Fruit fly (Drosophila melanogaster) whole organism, embryonic: Measurements from ENCODE around the gene Sbf.
A peak's percentile ranks its signal among the peaks of the same experiment; 100 is the strongest.

Experiments
- Awh ChIP-seq: fragments of 200-800 bp; sonication (Bioruptor generic); IDR thresholded peaks from 2 replicates; pipeline ENCODE4, ENCODE4 v1.3.6; 2022; ENCODE audit warnings: missing biosample characterization, missing genetic modification characterization
- CG10267 ChIP-seq: fragments of 200-800 bp; sonication (Bioruptor generic); optimal IDR thresholded peaks from 2 replicates; lab custom pipeline; 2018; ENCODE audit warnings: missing biosample characterization, mild to moderate bottlenecking, missing genetic modification characterization, moderate library complexity
- CG10462 ChIP-seq: fragments of 200-800 bp; sonication (Bioruptor generic); optimal IDR thresholded peaks from 2 replicates; lab custom pipeline; 2016; ENCODE audit warnings: missing biosample characterization, missing genetic modification characterization
- CG11456 ChIP-seq: fragments of 200-800 bp; sonication (Bioruptor generic); IDR thresholded peaks from 3 replicates; pipeline ENCODE4 v1.3.6; 2022; ENCODE audit warnings: missing biosample characterization, missing genetic modification characterization
- CG12071 ChIP-seq: fragments of 200-800 bp; sonication (Bioruptor generic); optimal IDR thresholded peaks from 3 replicates; lab custom pipeline; 2018; ENCODE audit warnings: missing biosample characterization, mild to moderate bottlenecking, missing genetic modification characterization
- CG12104 ChIP-seq: fragments of 200-800 bp; sonication (Bioruptor generic); optimal IDR thresholded peaks from 3 replicates; lab custom pipeline; 2016; ENCODE audit warnings: missing biosample characterization, missing genetic modification characterization
- CG12155 ChIP-seq: fragments of 200-800 bp; sonication (Bioruptor generic); optimal IDR thresholded peaks from 3 replicates; lab custom pipeline; 2016; ENCODE audit warnings: missing biosample characterization, missing genetic modification characterization
- CG14710 ChIP-seq: fragments of 200-800 bp; sonication (Bioruptor generic); optimal IDR thresholded peaks from 3 replicates; lab custom pipeline; 2019; ENCODE audit warnings: missing biosample characterization, mild to moderate bottlenecking, missing genetic modification characterization, moderate library complexity
- CG1647 ChIP-seq: fragments of 200-800 bp; sonication (Bioruptor generic); optimal IDR thresholded peaks from 3 replicates; lab custom pipeline; 2016; ENCODE audit warnings: missing biosample characterization, missing genetic modification characterization
- CG16863 ChIP-seq: fragments of 200-800 bp; sonication (Bioruptor generic); optimal IDR thresholded peaks from 3 replicates; lab custom pipeline; 2016; ENCODE audit warnings: missing biosample characterization, missing genetic modification characterization
- CG17361 ChIP-seq: fragments of 200-800 bp; sonication (Bioruptor generic); IDR thresholded peaks from 3 replicates; pipeline ENCODE4 v1.3.6; 2022; ENCODE audit warnings: missing biosample characterization, missing genetic modification characterization
- CG3065 ChIP-seq: fragments of 200-800 bp; sonication (Bioruptor generic); optimal IDR thresholded peaks from 2 replicates; lab custom pipeline; 2016; ENCODE audit warnings: missing biosample characterization, missing genetic modification characterization
- CG34224 ChIP-seq: fragments of 200-800 bp; sonication (Bioruptor generic); IDR thresholded peaks from 3 replicates; pipeline ENCODE4 v1.3.6; 2022; ENCODE audit warnings: missing biosample characterization, missing genetic modification characterization; ENCODE audit not compliant: partially characterized antibody
- CG3995 ChIP-seq: fragments of 200-800 bp; sonication (Bioruptor generic); optimal IDR thresholded peaks from 3 replicates; lab custom pipeline; 2016; ENCODE audit warnings: missing biosample characterization, missing genetic modification characterization
- CG42726 ChIP-seq: fragments of 200-800 bp; sonication (Bioruptor generic); IDR thresholded peaks from 2 replicates; pipeline ENCODE4 v1.3.6; 2022; ENCODE audit warnings: missing biosample characterization, missing genetic modification characterization; ENCODE audit not compliant: partially characterized antibody
- CG4617 ChIP-seq: fragments of 200-800 bp; sonication (Bioruptor generic); optimal IDR thresholded peaks from 3 replicates; lab custom pipeline; 2016; ENCODE audit warnings: missing biosample characterization, missing genetic modification characterization, borderline replicate concordance
- CG4854 ChIP-seq: fragments of 200-800 bp; sonication (Bioruptor generic); optimal IDR thresholded peaks from 2 replicates; lab custom pipeline; 2016; ENCODE audit warnings: missing biosample characterization, missing genetic modification characterization, inconsistent platforms
- CG5245 ChIP-seq: fragments of 200-800 bp; sonication (Bioruptor generic); optimal IDR thresholded peaks from 3 replicates; lab custom pipeline; 2016; ENCODE audit warnings: missing biosample characterization, missing genetic modification characterization
- CG6254 ChIP-seq: fragments of 200-800 bp; sonication (Bioruptor generic); optimal IDR thresholded peaks from 3 replicates; lab custom pipeline; 2017; ENCODE audit warnings: mild to moderate bottlenecking, missing biosample characterization, missing genetic modification reagents, missing genetic modification characterization
- CG8765 ChIP-seq: fragments of 200-800 bp; sonication (Bioruptor generic); IDR thresholded peaks from 2 replicates; pipeline ENCODE4 v1.3.6; 2022; ENCODE audit warnings: missing biosample characterization, missing genetic modification characterization
- CG9609 ChIP-seq: fragments of 200-800 bp; sonication (Bioruptor generic); optimal IDR thresholded peaks from 3 replicates; lab custom pipeline; 2016; ENCODE audit warnings: missing biosample characterization, missing genetic modification characterization
- Chrac-16 ChIP-seq: fragments of 200-800 bp; sonication (Bioruptor generic); optimal IDR thresholded peaks from 3 replicates; lab custom pipeline; 2016; ENCODE audit warnings: missing biosample characterization, missing genetic modification characterization
- D19A ChIP-seq: fragments of 200-800 bp; optimal IDR thresholded peaks from 3 replicates; lab custom pipeline; 2019; ENCODE audit warnings: missing biosample characterization, mild to moderate bottlenecking, missing genetic modification characterization, moderate library complexity
- Doc3 ChIP-seq: fragments of 200-800 bp; sonication (Bioruptor generic); IDR thresholded peaks from 3 replicates; pipeline ENCODE4 v1.3.6; 2022; ENCODE audit warnings: missing biosample characterization, missing genetic modification characterization; ENCODE audit not compliant: partially characterized antibody
- MTF-1 ChIP-seq: fragments of 200-800 bp; sonication (Bioruptor generic); optimal IDR thresholded peaks from 2 replicates; lab custom pipeline; 2018; ENCODE audit warnings: missing biosample characterization, mild to moderate bottlenecking, missing genetic modification characterization, borderline replicate concordance
- Max ChIP-seq: fragments of 200-800 bp; sonication (Bioruptor generic); optimal IDR thresholded peaks from 2 replicates; lab custom pipeline; 2016; ENCODE audit warnings: missing biosample characterization, mild to moderate bottlenecking, missing genetic modification characterization
- Optix ChIP-seq: fragments of 200-800 bp; sonication (Bioruptor generic); IDR thresholded peaks from 3 replicates; pipeline ENCODE4 v1.3.6; 2022; ENCODE audit warnings: missing biosample characterization, missing genetic modification characterization
- Poxn ChIP-seq: fragments of 200-800 bp; sonication (Bioruptor generic); IDR thresholded peaks from 2 replicates; pipeline ENCODE4 v1.3.6; 2022; ENCODE audit warnings: missing biosample characterization, missing genetic modification characterization
- Xbp1 ChIP-seq: fragments of 200-800 bp; sonication (Bioruptor generic); optimal IDR thresholded peaks from 3 replicates; lab custom pipeline; 2016; ENCODE audit warnings: missing biosample characterization, mild to moderate bottlenecking, missing genetic modification characterization
- ash1 ChIP-seq: fragments of 200-800 bp; sonication (Bioruptor generic); optimal IDR thresholded peaks from 2 replicates; lab custom pipeline; 2018; ENCODE audit warnings: missing biosample characterization, mild to moderate bottlenecking, missing genetic modification characterization
- br ChIP-seq: fragments of >200 bp; optimal IDR thresholded peaks from 2 replicates; lab custom pipeline; 2017
- cas ChIP-seq: fragments of 200-800 bp; sonication (Bioruptor generic); IDR thresholded peaks from 2 replicates; pipeline ENCODE4 v1.3.6; 2022; ENCODE audit warnings: missing biosample characterization, missing genetic modification characterization
- cato ChIP-seq: fragments of 200-800 bp; sonication (Bioruptor generic); optimal IDR thresholded peaks from 2 replicates; lab custom pipeline; 2016; ENCODE audit warnings: missing biosample characterization, missing genetic modification characterization, borderline replicate concordance
- dimm ChIP-seq: fragments of 200-800 bp; sonication (Bioruptor generic); IDR thresholded peaks from 2 replicates; pipeline ENCODE4 v1.3.6; 2022; ENCODE audit warnings: missing biosample characterization, missing genetic modification characterization
- fd3F ChIP-seq: fragments of 200-800 bp; sonication (Bioruptor generic); optimal IDR thresholded peaks from 2 replicates; lab custom pipeline; 2018; ENCODE audit warnings: missing biosample characterization, mild to moderate bottlenecking, missing genetic modification characterization, moderate library complexity
- gce ChIP-seq: fragments of 200-800 bp; sonication (Bioruptor generic); IDR thresholded peaks from 3 replicates; pipeline ENCODE4 v1.3.6; 2022; ENCODE audit warnings: missing biosample characterization, missing genetic modification characterization
- grn ChIP-seq: fragments of 200-800 bp; sonication (Bioruptor generic); optimal IDR thresholded peaks from 3 replicates; lab custom pipeline; 2017; ENCODE audit warnings: missing biosample characterization, missing genetic modification characterization
- ham ChIP-seq: fragments of 200-800 bp; sonication (Bioruptor generic); IDR thresholded peaks from 2 replicates; pipeline ENCODE4 v1.3.6; 2022; ENCODE audit warnings: missing biosample characterization, missing genetic modification characterization
- lilli ChIP-seq: fragments of 200-800 bp; sonication (Bioruptor generic); optimal IDR thresholded peaks from 3 replicates; lab custom pipeline; 2016; ENCODE audit warnings: missing biosample characterization, missing genetic modification characterization
- mld ChIP-seq: fragments of 200-800 bp; sonication (Bioruptor generic); IDR thresholded peaks from 3 replicates; pipeline ENCODE4 v1.3.6; 2022; ENCODE audit warnings: missing biosample characterization, missing genetic modification characterization; ENCODE audit not compliant: partially characterized antibody
- nmo ChIP-seq: fragments of 200-800 bp; sonication (Bioruptor generic); optimal IDR thresholded peaks from 2 replicates; lab custom pipeline; 2018; ENCODE audit warnings: missing biosample characterization, mild to moderate bottlenecking, missing genetic modification characterization, moderate library complexity
- p53 ChIP-seq: fragments of 200-800 bp; sonication (Bioruptor generic); optimal IDR thresholded peaks from 2 replicates; lab custom pipeline; 2016; ENCODE audit warnings: missing biosample characterization, missing genetic modification characterization
- pnt ChIP-seq: fragments of 200-800 bp; sonication (Bioruptor generic); optimal IDR thresholded peaks from 3 replicates; lab custom pipeline; 2016; ENCODE audit warnings: missing biosample characterization, missing genetic modification characterization
- pum ChIP-seq: fragments of 200-800 bp; sonication (Bioruptor generic); optimal IDR thresholded peaks from 2 replicates; lab custom pipeline; 2016; ENCODE audit warnings: missing biosample characterization, missing genetic modification characterization
- sc ChIP-seq, 3 experiments: fragments of >200 bp in 2 of 3; fragments of 200-800 bp in 1 of 3; sonication (Bioruptor generic) in 1 of 3; optimal IDR thresholded peaks; 2 replicates in 2 of 3; 3 replicates in 1 of 3; lab custom pipeline; 2017; ENCODE audit warnings: mild to moderate bottlenecking in 1 of 3, missing biosample characterization in 1 of 3, missing genetic modification characterization in 1 of 3, missing genetic modification reagents in 1 of 3
- sob ChIP-seq: fragments of 200-800 bp; sonication (Bioruptor generic); IDR thresholded peaks from 2 replicates; pipeline ENCODE4 v1.3.6; 2022; ENCODE audit warnings: missing biosample characterization, missing genetic modification characterization
- tap ChIP-seq: fragments of 200-800 bp; optimal IDR thresholded peaks from 3 replicates; lab custom pipeline; 2019; ENCODE audit warnings: missing biosample characterization, mild to moderate bottlenecking, missing genetic modification characterization, moderate library complexity
- tio ChIP-seq: fragments of 200-800 bp; sonication (Bioruptor generic); optimal IDR thresholded peaks from 2 replicates; lab custom pipeline; 2017; ENCODE audit warnings: missing biosample characterization, missing genetic modification characterization, inconsistent platforms
- tx ChIP-seq: fragments of 200-800 bp; sonication (Bioruptor generic); optimal IDR thresholded peaks from 2 replicates; lab custom pipeline; 2016; ENCODE audit warnings: missing biosample characterization, missing genetic modification characterization
- vnd ChIP-seq: fragments of 200-800 bp; sonication (Bioruptor generic); IDR thresholded peaks from 3 replicates; pipeline ENCODE4 v1.3.6; 2022; ENCODE audit warnings: missing biosample characterization, missing genetic modification characterization; ENCODE audit not compliant: partially characterized antibody
- wdn ChIP-seq: fragments of 200-800 bp; sonication (Bioruptor generic); IDR thresholded peaks from 2 replicates; pipeline ENCODE4 v1.3.6; 2022; ENCODE audit warnings: missing biosample characterization, missing genetic modification characterization

Gene Sbf

DNA sequence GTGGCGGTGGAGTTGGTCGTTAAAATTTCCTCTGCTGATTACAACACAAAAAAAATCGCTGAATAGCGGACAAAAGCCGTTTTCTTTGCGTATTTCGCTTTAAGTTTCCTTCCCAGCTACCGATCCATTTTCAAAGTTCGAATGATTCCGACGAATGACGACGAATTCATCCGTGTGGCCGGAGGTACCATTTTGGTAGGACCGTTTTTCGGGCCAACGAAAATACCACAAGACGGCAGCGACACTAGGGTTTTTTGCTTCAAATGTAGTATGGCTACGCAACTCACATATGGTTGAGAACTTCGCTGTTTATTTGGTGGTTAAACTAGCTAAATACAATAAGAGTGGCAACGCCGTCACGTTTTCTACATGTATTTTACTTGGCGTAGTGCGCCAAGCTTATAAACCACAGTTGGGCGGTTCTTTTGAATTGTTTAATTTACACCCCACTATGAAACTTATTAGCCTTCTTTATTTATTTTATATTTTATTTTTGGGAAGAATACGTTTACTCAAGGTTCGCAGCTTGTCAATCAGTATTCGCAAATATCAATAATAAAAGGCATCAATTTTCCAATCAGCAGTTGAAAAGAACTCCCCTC is 32.4 kb downstream of the Sbf start, which contains the start of gene Lk6 (continued):
- no peak for TF ChIP-seq wdn (GFP tag; lab: Robert Waterston, UW)
- peak; percentile 17 for TF ChIP-seq lilli (GFP tag; lab: Kevin White, UChicago)
- no peak for TF ChIP-seq tx (GFP tag; lab: Kevin White, UChicago)
- TF ChIP-seq fd3F: no peak
- TF ChIP-seq tap (tag; lab: Kevin White, UChicago): no peak
- no peak for TF ChIP-seq Awh (GFP tag; lab: Robert Waterston, UW)
- TF ChIP-seq MTF-1 (GFP tag; lab: Kevin White, UChicago): peak; percentile 45
- no peak for TF ChIP-seq Doc3 (GFP tag; lab: Robert Waterston, UW)
- TF ChIP-seq cas (GFP tag; lab: Robert Waterston, UW): no peak
- TF ChIP-seq grn (GFP tag; lab: Kevin White, UChicago): no peak
- TF ChIP-seq ham (GFP tag; lab: Robert Waterston, UW): no peak
- TF ChIP-seq CG6254: no peak
- peak; percentile 86 for TF ChIP-seq CG10267
- TF ChIP-seq sob (GFP tag; lab: Robert Waterston, UW): no peak
- peak; percentile 44 for TF ChIP-seq CG9609 (GFP tag; lab: Kevin White, UChicago)
- peak; percentile 9 for TF ChIP-seq CG16863 (GFP tag; lab: Kevin White, UChicago)
- TF ChIP-seq CG17361 (GFP tag; lab: Robert Waterston, UW): no peak
- no peak for TF ChIP-seq CG11456
- peak; percentile 78 for TF ChIP-seq nmo (GFP tag; lab: Kevin White, UChicago)
- peak; percentile 3 for TF ChIP-seq pum (GFP tag; lab: Kevin White, UChicago)
- no peak for TF ChIP-seq gce (GFP tag; lab: Robert Waterston, UW)
- no peak for TF ChIP-seq mld (GFP tag; lab: Robert Waterston, UW)
- TF ChIP-seq CG8765 (GFP tag; lab: Robert Waterston, UW): no peak
- TF ChIP-seq CG5245: no peak
- peak; percentile 28 for TF ChIP-seq Xbp1 (GFP tag; lab: Kevin White, UChicago)
- TF ChIP-seq vnd (GFP tag; lab: Robert Waterston, UW): no peak
- TF ChIP-seq CG42726: no peak
- TF ChIP-seq CG12104 (GFP tag; lab: Kevin White, UChicago): no peak
- TF ChIP-seq CG3995 (GFP tag; lab: Kevin White, UChicago): no peak
- TF ChIP-seq pnt (GFP tag; lab: Kevin White, UChicago): peak; percentile 7
- no peak for TF ChIP-seq Poxn (GFP tag; lab: Robert Waterston, UW)
- TF ChIP-seq CG14710 (tag; lab: Kevin White, UChicago): peak; percentile 90
- peak; percentile 70 for TF ChIP-seq CG12071 (GFP tag; lab: Kevin White, UChicago)
- no peak for TF ChIP-seq tio (GFP tag; lab: Kevin White, UChicago)
- TF ChIP-seq D19A (tag; lab: Kevin White, UChicago): no peak
- no peak for TF ChIP-seq CG4854 (GFP tag; lab: Kevin White, UChicago)
- peak; percentile 54 for TF ChIP-seq CG12155
- TF ChIP-seq CG1647 (GFP tag; lab: Kevin White, UChicago): peak; percentile 5
- TF ChIP-seq ash1 (GFP tag; lab: Kevin White, UChicago): no peak
- TF ChIP-seq sc (optimal IDR thresholded peaks at IDR 0.05; lab: Kevin White, UChicago): no peak
- TF ChIP-seq sc (GFP tag; optimal IDR thresholded peaks at IDR 0.05; lab: Kevin White, UChicago): no peak
- no peak for TF ChIP-seq Max (GFP tag; lab: Kevin White, UChicago)
- peak; percentile 25 for TF ChIP-seq p53
- TF ChIP-seq cato: no peak
- TF ChIP-seq CG10462: no peak
- TF ChIP-seq dimm: no peak
- no peak for TF ChIP-seq CG3065 (GFP tag; lab: Kevin White, UChicago)
- TF ChIP-seq Chrac-16: peak; percentile 12
- no peak for TF ChIP-seq br
- peak; percentile 15 for TF ChIP-seq CG4617 (GFP tag; lab: Kevin White, UChicago)
- TF ChIP-seq CG34224 (GFP tag; lab: Robert Waterston, UW): no peak
- TF ChIP-seq Optix (GFP tag; lab: Robert Waterston, UW): no peak
